Fruit fly (Drosophila melanogaster) whole organism, prepupa: Measurements from ENCODE around the gene CG17207.

Experiments
- Blimp-1 ChIP-seq: fragments of 200-800 bp; sonication (Bioruptor generic); optimal IDR thresholded peaks from 3 replicates; lab custom pipeline; 2017; ENCODE audit warnings: missing biosample characterization, missing genetic modification characterization, mild to moderate bottlenecking, moderate library complexity, missing genetic modification reagents
- CG10631 ChIP-seq: fragments of 200-800 bp; sonication (Bioruptor generic); optimal IDR thresholded peaks from 2 replicates; lab custom pipeline; 2016; ENCODE audit warnings: missing biosample characterization, missing genetic modification characterization
- CG10669 ChIP-seq: fragments of 200-800 bp; sonication (Bioruptor generic); optimal IDR thresholded peaks from 3 replicates; lab custom pipeline; 2018; ENCODE audit warnings: missing biosample characterization, mild to moderate bottlenecking, missing genetic modification characterization, moderate library complexity
- CG11294 ChIP-seq: fragments of 200-800 bp; sonication (Bioruptor generic); IDR thresholded peaks from 2 replicates; pipeline ENCODE4 v1.3.6; 2022; ENCODE audit warnings: missing biosample characterization, missing genetic modification characterization
- CG11762 ChIP-seq: fragments of 200-800 bp; sonication (Bioruptor generic); optimal IDR thresholded peaks from 3 replicates; lab custom pipeline; 2016; ENCODE audit warnings: missing biosample characterization, missing genetic modification characterization; ENCODE audit not compliant: insufficient read depth
- CG11902 ChIP-seq: fragments of 200-800 bp; sonication (Bioruptor generic); optimal IDR thresholded peaks from 3 replicates; lab custom pipeline; 2016; ENCODE audit warnings: missing biosample characterization, missing genetic modification characterization
- CG15336 ChIP-seq: fragments of 200-800 bp; sonication (Bioruptor generic); IDR thresholded peaks from 2 replicates; pipeline ENCODE4 v1.3.6; 2022; ENCODE audit warnings: missing biosample characterization, missing genetic modification characterization
- CG1621 ChIP-seq: fragments of 200-800 bp; sonication (Bioruptor generic); optimal IDR thresholded peaks from 3 replicates; lab custom pipeline; 2018; ENCODE audit warnings: missing biosample characterization, mild to moderate bottlenecking, missing genetic modification characterization
- CG16779 ChIP-seq: fragments of 200-800 bp; sonication (Bioruptor generic); optimal IDR thresholded peaks from 3 replicates; lab custom pipeline; 2017; ENCODE audit warnings: missing biosample characterization, mild to moderate bottlenecking, missing genetic modification characterization
- CG3032 ChIP-seq: fragments of 200-800 bp; optimal IDR thresholded peaks from 2 replicates; lab custom pipeline; 2019; ENCODE audit warnings: missing biosample characterization, mild to moderate bottlenecking, missing genetic modification characterization, moderate library complexity
- CG32006 ChIP-seq: fragments of 200-800 bp; sonication (Bioruptor generic); optimal IDR thresholded peaks from 3 replicates; lab custom pipeline; 2017; ENCODE audit warnings: missing biosample characterization, mild to moderate bottlenecking, missing genetic modification characterization
- CG34406 ChIP-seq: fragments of 200-800 bp; sonication (Bioruptor generic); optimal IDR thresholded peaks from 3 replicates; lab custom pipeline; 2016; ENCODE audit warnings: missing biosample characterization, missing genetic modification characterization
- CG3919 ChIP-seq: fragments of 200-800 bp; sonication (Bioruptor generic); optimal IDR thresholded peaks from 3 replicates; lab custom pipeline; 2016; ENCODE audit warnings: missing biosample characterization, missing genetic modification characterization
- CG6276 ChIP-seq: fragments of 200-800 bp; sonication (Bioruptor generic); optimal IDR thresholded peaks from 2 replicates; lab custom pipeline; 2017; ENCODE audit warnings: missing biosample characterization, mild to moderate bottlenecking, missing genetic modification characterization
- CG6792 ChIP-seq: fragments of 200-800 bp; sonication (Bioruptor generic); optimal IDR thresholded peaks from 3 replicates; lab custom pipeline; 2016; ENCODE audit warnings: missing biosample characterization, missing genetic modification characterization
- CG6808 ChIP-seq: fragments of 200-800 bp; sonication (Bioruptor generic); optimal IDR thresholded peaks from 3 replicates; lab custom pipeline; 2017; ENCODE audit warnings: missing biosample characterization, missing genetic modification characterization, mild to moderate bottlenecking, moderate library complexity, missing genetic modification reagents
- CG6854 ChIP-seq: fragments of 200-800 bp; sonication (Bioruptor generic); optimal IDR thresholded peaks from 2 replicates; lab custom pipeline; 2017; ENCODE audit warnings: missing biosample characterization, mild to moderate bottlenecking, missing genetic modification characterization
- CG7368 ChIP-seq: fragments of 200-800 bp; sonication (Bioruptor generic); optimal IDR thresholded peaks from 3 replicates; lab custom pipeline; 2016; ENCODE audit warnings: missing biosample characterization, missing genetic modification characterization
- CG8319 ChIP-seq: fragments of 200-800 bp; sonication (Bioruptor generic); optimal IDR thresholded peaks from 3 replicates; lab custom pipeline; 2016; ENCODE audit warnings: missing biosample characterization, missing genetic modification characterization
- Eip75B ChIP-seq: fragments of 200-800 bp; sonication (Bioruptor generic); optimal IDR thresholded peaks from 3 replicates; lab custom pipeline; 2016; ENCODE audit warnings: missing biosample characterization, missing genetic modification characterization
- Eip78C ChIP-seq: fragments of 200-800 bp; sonication (Bioruptor generic); peaks from one replicate; lab custom pipeline; 2016; ENCODE audit warnings: missing biosample characterization, missing genetic modification characterization
- Eip93F ChIP-seq: fragments of 200-800 bp; sonication (Bioruptor generic); optimal IDR thresholded peaks from 2 replicates; lab custom pipeline; 2016; ENCODE audit warnings: missing biosample characterization, mild to moderate bottlenecking, missing genetic modification characterization
- Ets21C ChIP-seq: fragments of 200-800 bp; sonication (Bioruptor generic); optimal IDR thresholded peaks from 3 replicates; lab custom pipeline; 2016; ENCODE audit warnings: missing biosample characterization, missing genetic modification characterization
- Ets96B ChIP-seq: fragments of 200-800 bp; optimal IDR thresholded peaks from 2 replicates; lab custom pipeline; 2019; ENCODE audit warnings: missing biosample characterization, mild to moderate bottlenecking, missing genetic modification characterization, moderate library complexity
- Gug ChIP-seq: fragments of 200-800 bp; sonication (Bioruptor generic); IDR thresholded peaks from 2 replicates; pipeline ENCODE4 v1.3.6; 2022; ENCODE audit warnings: missing biosample characterization, missing genetic modification characterization
- Hr39 ChIP-seq: fragments of 200-800 bp; sonication (Bioruptor generic); optimal IDR thresholded peaks from 2 replicates; lab custom pipeline; 2016; ENCODE audit warnings: missing biosample characterization, missing genetic modification characterization
- Hr4 ChIP-seq: fragments of 200-800 bp; sonication (Bioruptor generic); optimal IDR thresholded peaks from 3 replicates; lab custom pipeline; 2016; ENCODE audit warnings: missing biosample characterization, missing genetic modification characterization
- Met ChIP-seq: fragments of 200-800 bp; sonication (Bioruptor generic); optimal IDR thresholded peaks from 3 replicates; lab custom pipeline; 2016; ENCODE audit warnings: missing biosample characterization, missing genetic modification characterization
- OdsH ChIP-seq: fragments of 200-800 bp; sonication (Bioruptor generic); optimal IDR thresholded peaks from 3 replicates; lab custom pipeline; 2016; ENCODE audit warnings: missing biosample characterization, missing genetic modification characterization
- Smox ChIP-seq: fragments of 200-800 bp; sonication (Bioruptor generic); optimal IDR thresholded peaks from 3 replicates; lab custom pipeline; 2016; ENCODE audit warnings: missing biosample characterization, missing genetic modification characterization
- Sox102F ChIP-seq: fragments of 200-800 bp; sonication (Bioruptor generic); optimal IDR thresholded peaks from 2 replicates; lab custom pipeline; 2016; ENCODE audit warnings: missing biosample characterization, mild to moderate bottlenecking, missing genetic modification characterization
- Sox14 ChIP-seq: fragments of 200-800 bp; sonication (Bioruptor generic); optimal IDR thresholded peaks from 3 replicates; lab custom pipeline; 2016; ENCODE audit warnings: missing biosample characterization, missing genetic modification characterization
- Sox15 ChIP-seq: fragments of 200-800 bp; sonication (Bioruptor generic); optimal IDR thresholded peaks from 3 replicates; lab custom pipeline; 2016; ENCODE audit warnings: missing biosample characterization, missing genetic modification characterization
- achi ChIP-seq: fragments of 200-800 bp; sonication (Bioruptor generic); optimal IDR thresholded peaks from 3 replicates; lab custom pipeline; 2016; ENCODE audit warnings: missing biosample characterization, missing genetic modification characterization
- acj6 ChIP-seq: fragments of 200-800 bp; sonication (Bioruptor generic); optimal IDR thresholded peaks from 3 replicates; lab custom pipeline; 2016; ENCODE audit warnings: missing biosample characterization, missing genetic modification characterization
- cyc ChIP-seq: fragments of 200-800 bp; sonication (Bioruptor generic); optimal IDR thresholded peaks from 3 replicates; lab custom pipeline; 2016; ENCODE audit warnings: missing biosample characterization, missing genetic modification characterization
- dac ChIP-seq: fragments of 200-800 bp; sonication (Bioruptor generic); optimal IDR thresholded peaks from 2 replicates; lab custom pipeline; 2017; ENCODE audit warnings: missing biosample characterization, mild to moderate bottlenecking, missing genetic modification characterization
- dsx ChIP-seq: fragments of 200-800 bp; optimal IDR thresholded peaks from 3 replicates; lab custom pipeline; 2019; ENCODE audit warnings: missing biosample characterization, mild to moderate bottlenecking, missing genetic modification characterization, moderate library complexity; ENCODE audit not compliant: poor library complexity, severe bottlenecking
- eg ChIP-seq: fragments of 200-800 bp; sonication (Bioruptor generic); IDR thresholded peaks from 3 replicates; pipeline ENCODE4 v1.3.6; 2022; ENCODE audit warnings: missing biosample characterization, missing genetic modification characterization
- esn ChIP-seq: fragments of 200-800 bp; sonication (Bioruptor generic); optimal IDR thresholded peaks from 2 replicates; lab custom pipeline; 2016; ENCODE audit warnings: missing biosample characterization, mild to moderate bottlenecking, missing genetic modification characterization, moderate library complexity
- fd59A ChIP-seq: fragments of 200-800 bp; sonication (Bioruptor generic); optimal IDR thresholded peaks from 2 replicates; lab custom pipeline; 2017; ENCODE audit warnings: missing biosample characterization, mild to moderate bottlenecking, missing genetic modification characterization, missing genetic modification reagents
- fkh ChIP-seq: fragments of 200-800 bp; sonication (Bioruptor generic); optimal IDR thresholded peaks from 3 replicates; lab custom pipeline; 2017; ENCODE audit warnings: missing biosample characterization, mild to moderate bottlenecking, missing genetic modification characterization, moderate library complexity
- lz ChIP-seq: fragments of 200-800 bp; sonication (Bioruptor generic); optimal IDR thresholded peaks from 3 replicates; lab custom pipeline; 2016; ENCODE audit warnings: missing biosample characterization, missing genetic modification characterization
- net ChIP-seq: fragments of 200-800 bp; sonication (Bioruptor generic); optimal IDR thresholded peaks from 3 replicates; lab custom pipeline; 2016; ENCODE audit warnings: missing biosample characterization, missing genetic modification characterization
- pdm3 ChIP-seq: fragments of 200-800 bp; sonication (Bioruptor generic); optimal IDR thresholded peaks from 3 replicates; lab custom pipeline; 2016; ENCODE audit warnings: missing biosample characterization, missing genetic modification characterization
- salr ChIP-seq, 2 experiments: fragments of 200-800 bp; sonication (Bioruptor generic); optimal IDR thresholded peaks; 3 replicates each; lab custom pipeline; 2016 to 2018; ENCODE audit warnings: missing biosample characterization in 2 of 2, missing genetic modification characterization in 2 of 2, mild to moderate bottlenecking in 1 of 2
- ss ChIP-seq, 2 experiments: fragments of 200-800 bp; sonication (Bioruptor generic); optimal IDR thresholded peaks; 2 replicates in 1 of 2; 3 replicates in 1 of 2; lab custom pipeline; 2017 to 2018; ENCODE audit warnings: mild to moderate bottlenecking in 2 of 2, missing biosample characterization in 2 of 2, missing genetic modification characterization in 2 of 2, moderate library complexity in 1 of 2
- svp ChIP-seq: fragments of 200-800 bp; sonication (Bioruptor generic); peaks from one replicate; lab custom pipeline; 2016; ENCODE audit warnings: missing biosample characterization, missing genetic modification characterization
- topi ChIP-seq: fragments of 200-800 bp; sonication (Bioruptor generic); optimal IDR thresholded peaks from 3 replicates; lab custom pipeline; 2016; ENCODE audit warnings: missing biosample characterization, missing genetic modification characterization

Gene CG17207

dm6 chr3R:12442601-12443533 lies 3.9 kb upstream of the CG17207 start:
- peak; percentile 12 for TF ChIP-seq dac
- no peak for TF ChIP-seq Eip93F (GFP tag; lab: Kevin White, UChicago)
- TF ChIP-seq ss (GFP tag; optimal IDR thresholded peaks at IDR 0.05; lab: Kevin White, UChicago) = peak; percentile 11 to 41
- peak; percentile 58 for TF ChIP-seq Ets96B
- peak; percentile 65 for TF ChIP-seq CG6276 (GFP tag; lab: Kevin White, UChicago)
- TF ChIP-seq CG8319 (GFP tag; lab: Kevin White, UChicago) = no peak
- TF ChIP-seq CG10631 (GFP tag; lab: Kevin White, UChicago) = peak; percentile 45
- peak in 1 of 2 experiments; percentile 57 for TF ChIP-seq salr (GFP tag; optimal IDR thresholded peaks at IDR 0.05; lab: Kevin White, UChicago)
- TF ChIP-seq dsx = peak; percentile 88
- TF ChIP-seq eg (GFP tag; lab: Robert Waterston, UW) = peak; percentile 60; the same call in 1 of the 3 replicates
- TF ChIP-seq Ets21C (GFP tag; lab: Kevin White, UChicago) = peak; percentile 5
- TF ChIP-seq cyc (GFP tag; lab: Kevin White, UChicago) = peak; percentile 14
- peak; percentile 67 for TF ChIP-seq svp
- TF ChIP-seq CG11902 (GFP tag; lab: Kevin White, UChicago) = no peak
- TF ChIP-seq lz (GFP tag; lab: Kevin White, UChicago) = peak; percentile 45
- TF ChIP-seq acj6 (GFP tag; lab: Kevin White, UChicago) = peak; percentile 35
- peak; percentile 11 for TF ChIP-seq CG11762
- peak; percentile 94 for TF ChIP-seq Eip78C (GFP tag; lab: Kevin White, UChicago)
- TF ChIP-seq CG6854 (GFP tag; lab: Kevin White, UChicago) = peak; percentile 42
- no peak for TF ChIP-seq Blimp-1
- TF ChIP-seq Smox = peak; percentile 17
- TF ChIP-seq CG10669 (GFP tag; lab: Kevin White, UChicago) = peak; percentile 40
- TF ChIP-seq Sox15 (GFP tag; lab: Kevin White, UChicago) = no peak
- TF ChIP-seq CG3919 (GFP tag; lab: Kevin White, UChicago) = peak; percentile 56
- peak; percentile 41 for TF ChIP-seq CG6808 (GFP tag; lab: Kevin White, UChicago)
- TF ChIP-seq CG3032 (tag; lab: Kevin White, UChicago) = peak; percentile 29
- TF ChIP-seq Met (GFP tag; lab: Kevin White, UChicago) = peak; percentile 63
- TF ChIP-seq CG16779 (tag; lab: Kevin White, UChicago) = no peak
- TF ChIP-seq OdsH = peak; percentile 54
- no peak for TF ChIP-seq fd59A (GFP tag; lab: Kevin White, UChicago)
- peak; percentile 19 for TF ChIP-seq CG6792 (GFP tag; lab: Kevin White, UChicago)
- TF ChIP-seq pdm3 (GFP tag; lab: Kevin White, UChicago) = peak; percentile 70
- no peak for TF ChIP-seq CG1621 (tag; lab: Kevin White, UChicago)
- TF ChIP-seq Hr39 (GFP tag; lab: Kevin White, UChicago) = peak; percentile 46
- peak; percentile 67 for TF ChIP-seq Hr4 (GFP tag; lab: Kevin White, UChicago)
- peak; percentile 31 for TF ChIP-seq Sox102F (GFP tag; lab: Kevin White, UChicago)
- no peak for TF ChIP-seq CG11294 (GFP tag; lab: Robert Waterston, UW)
- peak; percentile 45 for TF ChIP-seq achi (GFP tag; lab: Kevin White, UChicago)
- peak; percentile 47; the same call in 1 of the 2 replicates for TF ChIP-seq Gug (GFP tag; lab: Robert Waterston, UW)
- peak; percentile 68 for TF ChIP-seq fkh (GFP tag; lab: Kevin White, UChicago)
- TF ChIP-seq topi (GFP tag; lab: Kevin White, UChicago) = peak; percentile 50
- peak; percentile 42 for TF ChIP-seq CG34406
- peak; percentile 21 for TF ChIP-seq CG7368 (GFP tag; lab: Kevin White, UChicago)
- TF ChIP-seq Eip75B (GFP tag; lab: Kevin White, UChicago) = peak; percentile 51
- peak; percentile 39 for TF ChIP-seq Sox14 (GFP tag; lab: Kevin White, UChicago)
- peak; percentile 48 for TF ChIP-seq net
- peak; percentile 68 for TF ChIP-seq CG15336 (GFP tag; lab: Robert Waterston, UW)
- peak; percentile 65 for TF ChIP-seq CG32006 (GFP tag; lab: Kevin White, UChicago)
- TF ChIP-seq esn (GFP tag; lab: Kevin White, UChicago) = peak; percentile 54
